Worm (Caenorhabditis elegans): ENCODE data around the gene sre-34.
"Not testable (repeated sequence)": the region's sequence is repeated elsewhere in the genome, so short reads cannot be mapped to it uniquely, and the experiment has no call there.

DNA sequence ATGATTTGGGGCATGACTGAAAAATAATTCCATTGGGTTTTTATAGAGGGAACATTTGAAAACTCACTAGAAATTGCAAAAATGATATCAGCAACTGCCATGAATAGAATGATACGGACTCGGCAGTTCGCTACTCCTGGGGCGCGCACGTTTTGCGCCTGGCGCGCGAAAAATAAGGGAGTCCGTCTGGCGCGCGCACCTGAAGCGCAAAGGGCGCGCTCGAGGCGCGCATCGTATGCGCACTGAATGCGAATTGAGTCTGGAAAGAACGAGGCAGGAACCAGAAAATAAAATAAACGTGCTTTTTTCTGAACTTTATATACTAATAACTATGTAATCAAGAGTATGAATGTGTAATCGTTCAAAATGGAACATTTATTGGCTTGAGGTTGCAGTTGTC lies 8.8 kb upstream of the sre-34 start, which contains the start of gene Y57A10C.10:
- TF ChIP-seq flt-1 (GFP tag; IDR thresholded peaks at IDR 0.05); med-1 (GFP tag; optimal IDR thresholded peaks at IDR 0.05; ENCODE audit: insufficient read depth); klf-2 (GFP tag; conservative IDR thresholded peaks at IDR 0.05); cog-1 (tag; optimal IDR thresholded peaks at IDR 0.05); ztf-29 (GFP tag; IDR thresholded peaks at IDR 0.05); ztf-23 (GFP tag; IDR thresholded peaks at IDR 0.05); tab-1 (GFP tag; IDR thresholded peaks at IDR 0.05): not testable (repeated sequence)
